Fruit fly (Drosophila melanogaster) whole organism, embryonic: ENCODE measurements around the gene sima.

Experiments used
- Bteb2 ChIP-seq: fragments of 200-800 bp; sonication (Bioruptor generic); optimal IDR thresholded peaks from 2 replicates; lab custom pipeline; 2016; ENCODE audit warnings: missing biosample characterization, missing genetic modification characterization
- CG10267 ChIP-seq: fragments of 200-800 bp; sonication (Bioruptor generic); optimal IDR thresholded peaks from 2 replicates; lab custom pipeline; 2018; ENCODE audit warnings: missing biosample characterization, mild to moderate bottlenecking, missing genetic modification characterization, moderate library complexity
- CG11093 ChIP-seq: fragments of 200-800 bp; sonication (Bioruptor generic); IDR thresholded peaks from 3 replicates; pipeline ENCODE4 v1.3.6; 2022; ENCODE audit warnings: missing biosample characterization, missing genetic modification characterization
- CG12659 ChIP-seq: fragments of 200-800 bp; sonication (Bioruptor generic); optimal IDR thresholded peaks from 3 replicates; lab custom pipeline; 2017; ENCODE audit warnings: mild to moderate bottlenecking, missing biosample characterization, missing genetic modification reagents, missing genetic modification characterization
- CG14441 ChIP-seq: fragments of 200-800 bp; sonication (Bioruptor generic); IDR thresholded peaks from 2 replicates; pipeline ENCODE4 v1.3.6; 2022; ENCODE audit warnings: missing biosample characterization, missing genetic modification characterization
- CG15073 ChIP-seq: fragments of 200-800 bp; sonication (Bioruptor generic); optimal IDR thresholded peaks from 2 replicates; lab custom pipeline; 2016; ENCODE audit warnings: missing biosample characterization, missing genetic modification characterization
- CG17361 ChIP-seq: fragments of 200-800 bp; sonication (Bioruptor generic); IDR thresholded peaks from 3 replicates; pipeline ENCODE4 v1.3.6; 2022; ENCODE audit warnings: missing biosample characterization, missing genetic modification characterization
- CG18262 ChIP-seq: fragments of 200-800 bp; optimal IDR thresholded peaks from 3 replicates; lab custom pipeline; 2019; ENCODE audit warnings: missing biosample characterization, mild to moderate bottlenecking, missing genetic modification characterization, moderate library complexity
- CG18619 ChIP-seq: fragments of 200-800 bp; sonication (Bioruptor generic); optimal IDR thresholded peaks from 3 replicates; lab custom pipeline; 2017; ENCODE audit warnings: missing biosample characterization, mild to moderate bottlenecking, missing genetic modification characterization
- CG2116 ChIP-seq: fragments of 200-800 bp; sonication (Bioruptor generic); optimal IDR thresholded peaks from 3 replicates; lab custom pipeline; 2018; ENCODE audit warnings: missing biosample characterization, mild to moderate bottlenecking, missing genetic modification characterization
- CG2129 ChIP-seq: fragments of 200-800 bp; sonication (Bioruptor generic); IDR thresholded peaks from 2 replicates; pipeline ENCODE4 v1.3.6; 2022; ENCODE audit warnings: missing biosample characterization, missing genetic modification characterization; ENCODE audit not compliant: partially characterized antibody
- CG30020 ChIP-seq: fragments of 200-800 bp; optimal IDR thresholded peaks from 2 replicates; lab custom pipeline; 2019; ENCODE audit warnings: missing biosample characterization, mild to moderate bottlenecking, missing genetic modification characterization, moderate library complexity
- CG30431 ChIP-seq: fragments of 200-800 bp; sonication (Bioruptor generic); optimal IDR thresholded peaks from 2 replicates; lab custom pipeline; 2017; ENCODE audit warnings: missing biosample characterization, missing genetic modification characterization
- CG34224 ChIP-seq: fragments of 200-800 bp; sonication (Bioruptor generic); IDR thresholded peaks from 3 replicates; pipeline ENCODE4 v1.3.6; 2022; ENCODE audit warnings: missing biosample characterization, missing genetic modification characterization; ENCODE audit not compliant: partially characterized antibody
- CG42726 ChIP-seq: fragments of 200-800 bp; sonication (Bioruptor generic); IDR thresholded peaks from 2 replicates; pipeline ENCODE4 v1.3.6; 2022; ENCODE audit warnings: missing biosample characterization, missing genetic modification characterization; ENCODE audit not compliant: partially characterized antibody
- CG43689 ChIP-seq: fragments of 200-800 bp; sonication (Bioruptor generic); IDR thresholded peaks from 2 replicates; pipeline ENCODE4 v1.3.6; 2022; ENCODE audit warnings: missing biosample characterization, missing genetic modification characterization
- CG4617 ChIP-seq: fragments of 200-800 bp; sonication (Bioruptor generic); optimal IDR thresholded peaks from 3 replicates; lab custom pipeline; 2016; ENCODE audit warnings: missing biosample characterization, missing genetic modification characterization, borderline replicate concordance
- CG7745 ChIP-seq: fragments of 200-800 bp; sonication (Bioruptor generic); optimal IDR thresholded peaks from 2 replicates; lab custom pipeline; 2018; ENCODE audit warnings: missing biosample characterization, mild to moderate bottlenecking, missing genetic modification characterization, moderate library complexity
- CG9437 ChIP-seq: fragments of 200-800 bp; sonication (Bioruptor generic); optimal IDR thresholded peaks from 2 replicates; lab custom pipeline; 2018; ENCODE audit warnings: missing biosample characterization, mild to moderate bottlenecking, missing genetic modification characterization
- CoRest ChIP-seq: fragments of 200-800 bp; sonication (Bioruptor generic); optimal IDR thresholded peaks from 3 replicates; lab custom pipeline; 2018; ENCODE audit warnings: missing biosample characterization, mild to moderate bottlenecking, missing genetic modification characterization, moderate library complexity
- ERR ChIP-seq: fragments of 200-800 bp; sonication (Bioruptor generic); optimal IDR thresholded peaks from 2 replicates; lab custom pipeline; 2016; ENCODE audit warnings: missing biosample characterization, missing genetic modification characterization
- Hsf ChIP-seq: fragments of 200-800 bp; sonication (Bioruptor generic); optimal IDR thresholded peaks from 3 replicates; lab custom pipeline; 2016; ENCODE audit warnings: missing biosample characterization, missing genetic modification characterization
- Kr ChIP-seq: fragments of 200-800 bp; sonication (Bioruptor generic); optimal IDR thresholded peaks from 2 replicates; lab custom pipeline; 2017; ENCODE audit warnings: missing biosample characterization, mild to moderate bottlenecking, missing genetic modification characterization
- Meics ChIP-seq: fragments of 200-800 bp; sonication (Bioruptor generic); optimal IDR thresholded peaks from 2 replicates; lab custom pipeline; 2017; ENCODE audit warnings: missing biosample characterization, mild to moderate bottlenecking, missing genetic modification characterization
- NC2α ChIP-seq: fragments of 200-800 bp; sonication (Bioruptor generic); optimal IDR thresholded peaks from 2 replicates; lab custom pipeline; 2016; ENCODE audit warnings: missing biosample characterization, missing genetic modification characterization
- NK7.1 ChIP-seq: fragments of 200-800 bp; sonication (Bioruptor generic); optimal IDR thresholded peaks from 3 replicates; lab custom pipeline; 2016; ENCODE audit warnings: missing biosample characterization, missing genetic modification characterization
- NfI ChIP-seq: fragments of 200-800 bp; sonication (Bioruptor generic); optimal IDR thresholded peaks from 3 replicates; lab custom pipeline; 2018; ENCODE audit warnings: missing biosample characterization, mild to moderate bottlenecking, missing genetic modification characterization, moderate library complexity
- Optix ChIP-seq: fragments of 200-800 bp; sonication (Bioruptor generic); IDR thresholded peaks from 3 replicates; pipeline ENCODE4 v1.3.6; 2022; ENCODE audit warnings: missing biosample characterization, missing genetic modification characterization
- Ptx1 ChIP-seq: fragments of 200-800 bp; sonication (Bioruptor generic); IDR thresholded peaks from 2 replicates; pipeline ENCODE4 v1.3.6; 2022; ENCODE audit warnings: missing biosample characterization, missing genetic modification characterization
- Sox100B ChIP-seq: fragments of 200-800 bp; sonication (Bioruptor generic); optimal IDR thresholded peaks from 3 replicates; lab custom pipeline; 2018; ENCODE audit warnings: missing biosample characterization, mild to moderate bottlenecking, missing genetic modification characterization
- Sry-δ ChIP-seq: fragments of 200-800 bp; sonication (Bioruptor generic); optimal IDR thresholded peaks from 2 replicates; lab custom pipeline; 2016; ENCODE audit warnings: missing biosample characterization, missing genetic modification characterization
- TFAM ChIP-seq: fragments of 200-800 bp; sonication (Bioruptor generic); optimal IDR thresholded peaks from 2 replicates; lab custom pipeline; 2017; ENCODE audit warnings: missing biosample characterization, missing genetic modification characterization, inconsistent platforms
- Xbp1 ChIP-seq: fragments of 200-800 bp; sonication (Bioruptor generic); optimal IDR thresholded peaks from 3 replicates; lab custom pipeline; 2016; ENCODE audit warnings: missing biosample characterization, mild to moderate bottlenecking, missing genetic modification characterization
- crc ChIP-seq: fragments of 200-800 bp; sonication (Bioruptor generic); optimal IDR thresholded peaks from 2 replicates; lab custom pipeline; 2016; ENCODE audit warnings: missing biosample characterization, missing genetic modification characterization
- danr ChIP-seq: fragments of 200-800 bp; sonication (Bioruptor generic); IDR thresholded peaks from 2 replicates; pipeline ENCODE4 v1.3.6; 2022; ENCODE audit warnings: missing biosample characterization, missing genetic modification characterization
- dmrt11E ChIP-seq: fragments of 200-800 bp; sonication (Bioruptor generic); optimal IDR thresholded peaks from 3 replicates; lab custom pipeline; 2018; ENCODE audit warnings: missing biosample characterization, mild to moderate bottlenecking, missing genetic modification characterization, moderate library complexity
- ewg ChIP-seq: fragments of 200-800 bp; sonication (Bioruptor generic); optimal IDR thresholded peaks from 3 replicates; lab custom pipeline; 2017; ENCODE audit warnings: mild to moderate bottlenecking, missing biosample characterization, missing genetic modification reagents, missing genetic modification characterization
- fd102C ChIP-seq: fragments of 200-800 bp; sonication (Bioruptor generic); optimal IDR thresholded peaks from 2 replicates; lab custom pipeline; 2018; ENCODE audit warnings: missing biosample characterization, mild to moderate bottlenecking, missing genetic modification characterization, moderate library complexity
- fd3F ChIP-seq: fragments of 200-800 bp; sonication (Bioruptor generic); optimal IDR thresholded peaks from 2 replicates; lab custom pipeline; 2018; ENCODE audit warnings: missing biosample characterization, mild to moderate bottlenecking, missing genetic modification characterization, moderate library complexity
- hb ChIP-seq: fragments of 200-800 bp; sonication (Bioruptor generic); IDR thresholded peaks from 3 replicates; pipeline ENCODE4 v1.3.6; 2022; ENCODE audit warnings: missing biosample characterization, missing genetic modification characterization; ENCODE audit not compliant: partially characterized antibody
- hbn ChIP-seq: fragments of 200-800 bp; sonication (Bioruptor generic); IDR thresholded peaks from 2 replicates; pipeline ENCODE4 v1.3.6; 2022; ENCODE audit warnings: missing biosample characterization, missing genetic modification characterization; ENCODE audit not compliant: partially characterized antibody
- her ChIP-seq: fragments of 200-800 bp; sonication (Bioruptor generic); optimal IDR thresholded peaks from 2 replicates; lab custom pipeline; 2016; ENCODE audit warnings: missing biosample characterization, missing genetic modification characterization
- ind ChIP-seq: fragments of 200-800 bp; sonication (Bioruptor generic); optimal IDR thresholded peaks from 3 replicates; lab custom pipeline; 2016; ENCODE audit warnings: missing biosample characterization, missing genetic modification characterization
- knrl ChIP-seq: fragments of 200-800 bp; sonication (Bioruptor generic); IDR thresholded peaks from 3 replicates; pipeline ENCODE4 v1.3.6; 2022; ENCODE audit warnings: missing biosample characterization, missing genetic modification characterization; ENCODE audit not compliant: partially characterized antibody
- pho ChIP-seq: fragments of 200-800 bp; sonication (Bioruptor generic); optimal IDR thresholded peaks from 2 replicates; lab custom pipeline; 2016; ENCODE audit warnings: missing biosample characterization, missing genetic modification characterization
- rib ChIP-seq: fragments of 200-800 bp; sonication (Bioruptor generic); IDR thresholded peaks from 2 replicates; pipeline ENCODE4 v1.3.6; 2022; ENCODE audit warnings: missing biosample characterization, missing genetic modification characterization
- stc ChIP-seq: fragments of 200-800 bp; sonication (Bioruptor generic); IDR thresholded peaks from 2 replicates; pipeline ENCODE4 v1.3.6; 2022; ENCODE audit warnings: missing biosample characterization, missing genetic modification characterization
- zen2 ChIP-seq: fragments of 200-800 bp; sonication (Bioruptor generic); IDR thresholded peaks from 3 replicates; pipeline ENCODE4 v1.3.6; 2022; ENCODE audit warnings: missing biosample characterization, missing genetic modification characterization; ENCODE audit not compliant: partially characterized antibody
- zfh2 ChIP-seq: fragments of 200-800 bp; sonication (Bioruptor generic); optimal IDR thresholded peaks from 2 replicates; lab custom pipeline; 2016; ENCODE audit warnings: missing biosample characterization, missing genetic modification characterization

Gene sima

DNA sequence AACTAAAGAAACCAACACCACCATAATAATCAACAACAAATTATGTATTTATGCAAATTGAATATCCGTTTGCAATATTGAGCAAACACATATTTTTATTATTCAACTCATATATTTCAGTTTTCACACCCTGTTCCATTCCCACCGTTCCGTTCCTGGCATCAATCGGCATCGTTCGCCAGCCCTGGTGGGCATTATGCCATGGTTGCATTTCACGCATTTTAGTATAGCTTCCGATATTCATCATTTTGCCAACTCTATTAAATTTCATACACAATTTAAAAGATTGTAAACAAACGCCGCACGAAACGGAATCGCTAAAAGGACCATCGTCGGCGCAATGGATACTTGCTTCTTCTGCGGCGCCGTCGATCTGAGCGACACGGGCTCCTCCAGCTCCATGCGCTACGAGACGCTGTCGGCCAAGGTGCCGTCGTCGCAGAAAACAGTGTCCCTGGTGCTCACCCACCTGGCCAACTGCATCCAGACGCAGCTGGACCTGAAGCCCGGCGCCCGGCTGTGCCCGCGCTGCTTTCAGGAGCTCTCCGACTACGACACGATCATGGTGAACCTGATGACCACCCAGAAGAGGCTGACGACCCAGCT is 14.9 kb upstream of the sima start, which contains the start of gene Sry-delta (continued):
- TF ChIP-seq dmrt11E (tag; lab: Kevin White, UChicago) (peak; percentile 59), fd102C (GFP tag; lab: Kevin White, UChicago) (peak; percentile 44), CG10267 (peak; percentile 79), CoRest (tag; lab: Kevin White, UChicago) (peak; percentile 70), NC2α (peak; percentile 69), CG2116 (GFP tag; lab: Kevin White, UChicago) (peak; percentile 100), CG34224 (GFP tag; lab: Robert Waterston, UW) (peak; percentile 76), ind (GFP tag; lab: Kevin White, UChicago) (peak; percentile 88), CG12659 (GFP tag; lab: Kevin White, UChicago) (peak; percentile 91), stc (GFP tag; lab: Robert Waterston, UW) (peak; percentile 40; the same call in 1 of the 2 replicates), CG42726 (GFP tag; lab: Robert Waterston, UW) (peak; percentile 46; the same call in 1 of the 2 replicates), CG18262 (tag; lab: Kevin White, UChicago) (peak; percentile 63), ewg (GFP tag; lab: Kevin White, UChicago) (no peak), CG14441 (GFP tag; lab: Robert Waterston, UW) (peak; percentile 78), knrl (GFP tag; lab: Robert Waterston, UW) (peak; percentile 79), CG11093 (GFP tag; lab: Robert Waterston, UW) (no peak), Kr (GFP tag; lab: Kevin White, UChicago) (no peak), Optix (GFP tag; lab: Robert Waterston, UW) (peak; percentile 68), danr (GFP tag; lab: Robert Waterston, UW) (peak; percentile 44; the same call in 1 of the 2 replicates), CG7745 (tag; lab: Kevin White, UChicago) (no peak), Bteb2 (peak; percentile 74), CG17361 (GFP tag; lab: Robert Waterston, UW) (peak; percentile 71), Sox100B (GFP tag; lab: Kevin White, UChicago) (no peak), Ptx1 (peak; percentile 86), CG2129 (GFP tag; lab: Robert Waterston, UW) (peak; percentile 56), ERR (GFP tag; lab: Kevin White, UChicago) (peak; percentile 86), hbn (GFP tag; lab: Robert Waterston, UW) (peak; percentile 71), fd3F (peak; percentile 3), CG30020 (tag; lab: Kevin White, UChicago) (peak; percentile 97), her (GFP tag; lab: Kevin White, UChicago) (peak; percentile 90), CG18619 (GFP tag; lab: Kevin White, UChicago) (peak; percentile 62), CG15073 (peak; percentile 3), CG4617 (GFP tag; lab: Kevin White, UChicago) (peak; percentile 98), TFAM (GFP tag; lab: Kevin White, UChicago) (peak; percentile 13), CG43689 (GFP tag; lab: Robert Waterston, UW) (no peak), Hsf (GFP tag; lab: Kevin White, UChicago) (peak; percentile 87), pho (GFP tag; lab: Kevin White, UChicago) (peak; percentile 91), Meics (peak; percentile 76), rib (GFP tag; lab: Robert Waterston, UW) (peak; percentile 78), Sry-δ (GFP tag; lab: Kevin White, UChicago) (peak; percentile 99), NK7.1 (peak; percentile 69), zen2 (GFP tag; lab: Robert Waterston, UW) (no peak; the same call in 2 of the 3 replicates), CG30431 (peak; percentile 16), Xbp1 (GFP tag; lab: Kevin White, UChicago) (peak; percentile 91), crc (peak; percentile 64), NfI (GFP tag; lab: Kevin White, UChicago) (peak; percentile 83), zfh2 (GFP tag; lab: Kevin White, UChicago) (peak; percentile 95), hb (GFP tag; lab: Robert Waterston, UW) (peak; percentile 60; the same call in 2 of the 3 replicates), CG9437 (no peak)
